Worm (Caenorhabditis elegans): ENCODE data around the gene gsto-1.

DNA sequence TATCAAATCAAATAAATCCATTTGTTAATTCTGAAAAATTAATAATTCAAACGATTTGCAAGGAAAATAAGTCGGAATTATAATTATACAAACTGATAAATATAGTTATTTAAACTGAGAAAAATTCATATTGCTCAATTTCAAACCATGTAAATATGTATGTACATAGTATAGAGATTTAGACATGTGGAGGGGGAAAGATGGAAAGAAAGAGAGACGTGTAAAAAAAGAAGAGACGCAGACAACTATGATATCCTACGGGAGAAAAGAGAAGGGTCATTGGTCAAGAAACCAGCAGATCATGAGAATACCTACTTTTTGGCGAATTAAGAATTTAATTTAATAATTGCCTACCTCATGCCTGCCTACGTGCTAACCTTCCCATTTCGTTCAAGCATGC is 11.3 kb upstream of the gsto-1 start, which contains the start of gene C29E4.11:
- TF ChIP-seq unc-62 (GFP tag; optimal IDR thresholded peaks at IDR 0.05) (no peak), ZK546.5 (tag; optimal IDR thresholded peaks at IDR 0.05) (no peak), aly-2 (tag; optimal IDR thresholded peaks at IDR 0.05) (no peak), nhr-10 (tag; optimal IDR thresholded peaks at IDR 0.05) (no peak), lin-13 (GFP tag; optimal IDR thresholded peaks at IDR 0.05) (no peak), egl-27 (tag; optimal IDR thresholded peaks at IDR 0.05) (no peak), nhr-6 (tag; optimal IDR thresholded peaks at IDR 0.05) (no peak), ztf-4 (tag; optimal IDR thresholded peaks at IDR 0.05) (no peak), sem-4 (tag; optimal IDR thresholded peaks at IDR 0.05) (no peak), elt-1 (tag; optimal IDR thresholded peaks at IDR 0.05) (no peak), skn-1 (tag; optimal IDR thresholded peaks at IDR 0.05) (no peak), nhr-11 (tag; optimal IDR thresholded peaks at IDR 0.05) (no peak), mab-5 (tag; optimal IDR thresholded peaks at IDR 0.05) (no peak), zag-1 (tag; optimal IDR thresholded peaks at IDR 0.05) (no peak)

All from whole organism, L2 larva.